Worm (Caenorhabditis elegans) whole organism, young adult: Measurements from ENCODE around the gene cec-1.
A peak's percentile ranks its signal among the peaks of the same experiment; 100 is the strongest.

ENCODE experiments used
- B0019.2 ChIP-seq: fragments of 200-800 bp; sonication (Bioruptor generic); conservative IDR thresholded peaks from 2 replicates; pipeline ENCODE4 v1.3.6; 2022; ENCODE audit warnings: missing genetic modification reagents, missing genetic modification characterization, missing compliant biosample characterization
- C17E4.6 ChIP-seq: fragments of 200-800 bp; sonication (Bioruptor generic); IDR thresholded peaks from 2 replicates; pipeline ENCODE4 v1.3.6; 2022; ENCODE audit warnings: missing genetic modification reagents, missing genetic modification characterization, missing compliant biosample characterization
- F33H1.4 ChIP-seq: fragments of 200-800 bp; sonication (Bioruptor generic); IDR thresholded peaks from 2 replicates; pipeline ENCODE4 v1.3.6; 2022; ENCODE audit warnings: missing genetic modification reagents, missing genetic modification characterization, missing compliant biosample characterization
- F57C9.4 ChIP-seq: sonication (generic microtip); optimal IDR thresholded peaks from 2 replicates; lab custom pipeline; 2017; ENCODE audit warnings: mild to moderate bottlenecking, missing genetic modification characterization, missing compliant biosample characterization
- K11D2.4 ChIP-seq: fragments of 200-800 bp; sonication (Bioruptor generic); IDR thresholded peaks from 2 replicates; pipeline ENCODE4 v1.3.6; 2022; ENCODE audit warnings: missing genetic modification reagents, missing genetic modification characterization, missing compliant biosample characterization
- K12H6.12 ChIP-seq: fragments of 200-800 bp; sonication (Bioruptor generic); optimal IDR thresholded peaks from 2 replicates; lab custom pipeline; 2018; ENCODE audit warnings: mild to moderate bottlenecking, missing genetic modification characterization, missing compliant biosample characterization
- Y56A3A.18 ChIP-seq: fragments of 200-800 bp; sonication (Bioruptor generic); IDR thresholded peaks from 2 replicates; pipeline ENCODE4 v1.3.6; 2022; ENCODE audit warnings: missing genetic modification reagents, missing genetic modification characterization, missing compliant biosample characterization
- Y79H2A.3 ChIP-seq: fragments of 200-800 bp; sonication (Bioruptor generic); conservative IDR thresholded peaks from 2 replicates; pipeline ENCODE4 v1.3.6; 2022; ENCODE audit warnings: missing genetic modification reagents, missing genetic modification characterization, missing compliant biosample characterization
- Y95B8A.8 ChIP-seq: fragments of 200-800 bp; sonication (Bioruptor generic); IDR thresholded peaks from 2 replicates; pipeline ENCODE4 v1.3.6; 2022; ENCODE audit warnings: missing genetic modification reagents, missing genetic modification characterization, missing compliant biosample characterization
- ZK185.1 ChIP-seq: sonication (generic microtip); optimal IDR thresholded peaks from 2 replicates; lab custom pipeline; 2016; ENCODE audit warnings: mild to moderate bottlenecking, missing genetic modification characterization, missing compliant biosample characterization; ENCODE audit not compliant: poor library complexity, severe bottlenecking
- aptf-2 ChIP-seq: fragments of 200-800 bp; sonication (Bioruptor generic); conservative IDR thresholded peaks from 2 replicates; pipeline ENCODE4 v1.3.6; 2022; ENCODE audit warnings: missing genetic modification reagents, missing genetic modification characterization, missing compliant biosample characterization
- aptf-3 ChIP-seq: fragments of 200-800 bp; sonication (Bioruptor generic); IDR thresholded peaks from 2 replicates; pipeline ENCODE4 v1.3.6; 2022; ENCODE audit warnings: missing genetic modification characterization, missing compliant biosample characterization
- atf-7 ChIP-seq: sonication (generic microtip); optimal IDR thresholded peaks from 2 replicates; lab custom pipeline; 2017; ENCODE audit warnings: mild to moderate bottlenecking, missing genetic modification characterization, missing compliant biosample characterization
- bed-1 ChIP-seq: fragments of 200-800 bp; sonication (Bioruptor generic); IDR thresholded peaks from 2 replicates; pipeline ENCODE4 v1.3.6; 2022; ENCODE audit warnings: missing genetic modification reagents, missing genetic modification characterization, missing compliant biosample characterization
- ceh-79 ChIP-seq: sonication (generic microtip); optimal IDR thresholded peaks from 2 replicates; lab custom pipeline; 2017; ENCODE audit warnings: mild to moderate bottlenecking, missing genetic modification characterization, missing compliant biosample characterization
- ceh-91 ChIP-seq: fragments of 200-800 bp; sonication (Bioruptor generic); IDR thresholded peaks from 2 replicates; pipeline ENCODE4 v1.3.6; 2022; ENCODE audit warnings: missing genetic modification reagents, missing genetic modification characterization, missing compliant biosample characterization
- chd-7 ChIP-seq: sonication (generic microtip); optimal IDR thresholded peaks from 2 replicates; lab custom pipeline; 2016; ENCODE audit warnings: mild to moderate bottlenecking, missing genetic modification characterization, moderate library complexity, missing compliant biosample characterization
- dox-1 ChIP-seq: fragments of 200-800 bp; sonication (Bioruptor generic); IDR thresholded peaks from 2 replicates; pipeline ENCODE4 v1.3.6; 2022; ENCODE audit warnings: missing genetic modification reagents, missing genetic modification characterization, missing compliant biosample characterization
- efl-1 ChIP-seq: fragments of 150-350 bp; optimal IDR thresholded peaks from 2 replicates; lab custom pipeline; 2014; ENCODE audit warnings: missing biosample characterization, missing genetic modification reagents, missing genetic modification characterization
- egl-44 ChIP-seq: fragments of 200-800 bp; sonication (Bioruptor generic); IDR thresholded peaks from 2 replicates; pipeline ENCODE4 v1.3.6; 2022; ENCODE audit warnings: missing genetic modification reagents, missing genetic modification characterization, missing compliant biosample characterization
- ekl-4 ChIP-seq: fragments of 200-800 bp; sonication (Bioruptor generic); IDR thresholded peaks from 2 replicates; pipeline ENCODE4 v1.3.6; 2022; ENCODE audit warnings: missing genetic modification reagents, missing genetic modification characterization, missing compliant biosample characterization
- ets-4 ChIP-seq: fragments of 200-800 bp; sonication (Bioruptor generic); optimal IDR thresholded peaks from 2 replicates; lab custom pipeline; 2018; ENCODE audit warnings: mild to moderate bottlenecking, missing genetic modification characterization, missing compliant biosample characterization
- him-1 ChIP-seq: sonication (generic microtip); optimal IDR thresholded peaks from 2 replicates; lab custom pipeline; 2016; ENCODE audit warnings: missing genotype, missing genetic modification reagents, missing genetic modification characterization, missing compliant biosample characterization
- hmg-20 ChIP-seq: fragments of 200-800 bp; sonication (Bioruptor generic); IDR thresholded peaks from 2 replicates; pipeline ENCODE4 v1.3.6; 2022; ENCODE audit warnings: missing genetic modification reagents, missing genetic modification characterization, missing compliant biosample characterization
- hrde-1 ChIP-seq: sonication (generic microtip); optimal IDR thresholded peaks from 2 replicates; lab custom pipeline; 2016; ENCODE audit warnings: missing genetic modification characterization, mild to moderate bottlenecking, missing compliant biosample characterization, moderate library complexity, missing genotype, missing genetic modification reagents, borderline replicate concordance
- let-607 ChIP-seq, 2 experiments: fragments of 200-800 bp in 1 of 2; sonication (Bioruptor generic) in 1 of 2; sonication (generic microtip) in 1 of 2; optimal IDR thresholded peaks; 2 replicates each; lab custom pipeline; 2016 to 2018; ENCODE audit warnings: mild to moderate bottlenecking in 2 of 2, missing compliant biosample characterization in 2 of 2, missing genetic modification characterization in 2 of 2, moderate library complexity in 2 of 2, missing genotype in 1 of 2
- lin-54 ChIP-seq: fragments of 200-800 bp; sonication (Bioruptor generic); optimal IDR thresholded peaks from 2 replicates; lab custom pipeline; 2018; ENCODE audit warnings: mild to moderate bottlenecking, missing genetic modification characterization, missing compliant biosample characterization
- lir-1 ChIP-seq: fragments of 200-800 bp; sonication (Bioruptor generic); conservative IDR thresholded peaks from 2 replicates; pipeline ENCODE4 v1.3.6; 2022; ENCODE audit warnings: missing genetic modification reagents, missing genetic modification characterization, missing compliant biosample characterization
- madf-6 ChIP-seq: fragments of 200-800 bp; sonication (Bioruptor generic); IDR thresholded peaks from 2 replicates; pipeline ENCODE4 v1.3.6; 2022; ENCODE audit warnings: missing genetic modification reagents, missing genetic modification characterization, missing compliant biosample characterization
- madf-8 ChIP-seq: fragments of 200-800 bp; sonication (Bioruptor generic); conservative IDR thresholded peaks from 2 replicates; pipeline ENCODE4 v1.3.6; 2022; ENCODE audit warnings: missing genetic modification reagents, missing genetic modification characterization, missing compliant biosample characterization
- mel-28 ChIP-seq: sonication (generic microtip); optimal IDR thresholded peaks from 2 replicates; lab custom pipeline; 2016; ENCODE audit warnings: borderline replicate concordance, mild to moderate bottlenecking, missing genetic modification characterization, missing compliant biosample characterization
- mes-4 ChIP-seq: sonication (generic microtip); optimal IDR thresholded peaks from 2 replicates; lab custom pipeline; 2016; ENCODE audit warnings: missing genotype, missing genetic modification characterization, missing compliant biosample characterization
- nfya-2 ChIP-seq: fragments of 200-800 bp; sonication (Bioruptor generic); IDR thresholded peaks from 2 replicates; pipeline ENCODE4 v1.3.6; 2022; ENCODE audit warnings: missing genetic modification reagents, missing genetic modification characterization, missing compliant biosample characterization
- nfyb-1 ChIP-seq: fragments of 200-800 bp; sonication (Bioruptor generic); IDR thresholded peaks from 2 replicates; pipeline ENCODE4 v1.3.6; 2022; ENCODE audit warnings: missing genetic modification reagents, missing genetic modification characterization, missing compliant biosample characterization
- nhr-179 ChIP-seq: sonication (generic microtip); optimal IDR thresholded peaks from 2 replicates; lab custom pipeline; 2016; ENCODE audit warnings: mild to moderate bottlenecking, missing genetic modification characterization, missing compliant biosample characterization
- nhr-80 ChIP-seq: sonication (generic microtip); optimal IDR thresholded peaks from 2 replicates; lab custom pipeline; 2016; ENCODE audit warnings: missing genetic modification characterization, missing compliant biosample characterization
- rec-8 ChIP-seq, 2 experiments: sonication (generic microtip); optimal IDR thresholded peaks; 2 replicates each; lab custom pipeline; 2016; ENCODE audit warnings: mild to moderate bottlenecking in 2 of 2, missing genetic modification characterization in 2 of 2, missing genetic modification reagents in 2 of 2, missing genotype in 2 of 2, missing biosample characterization in 1 of 2, missing compliant biosample characterization in 1 of 2, moderate library complexity in 1 of 2
- sdz-38 ChIP-seq: sonication (generic microtip); optimal IDR thresholded peaks from 2 replicates; lab custom pipeline; 2016; ENCODE audit warnings: missing genotype, missing genetic modification characterization, missing compliant biosample characterization
- snpc-3.4 ChIP-seq: sonication (generic microtip); optimal IDR thresholded peaks from 2 replicates; lab custom pipeline; 2017; ENCODE audit warnings: missing genetic modification characterization, mild to moderate bottlenecking, missing compliant biosample characterization, antibody characterized with exemption, moderate library complexity, missing genotype, missing genetic modification reagents
- sptf-2 ChIP-seq: fragments of 200-800 bp; sonication (Bioruptor generic); optimal IDR thresholded peaks from 2 replicates; lab custom pipeline; 2018; ENCODE audit warnings: mild to moderate bottlenecking, missing genetic modification characterization, missing compliant biosample characterization
- tlf-1 ChIP-seq: fragments of 200-800 bp; sonication (Bioruptor generic); optimal IDR thresholded peaks from 2 replicates; lab custom pipeline; 2018; ENCODE audit warnings: mild to moderate bottlenecking, missing genetic modification characterization, missing compliant biosample characterization
- zim-3 ChIP-seq: sonication (generic microtip); optimal IDR thresholded peaks from 2 replicates; lab custom pipeline; 2017; ENCODE audit warnings: mild to moderate bottlenecking, missing genetic modification characterization, moderate library complexity, missing compliant biosample characterization
- ztf-22 ChIP-seq: fragments of 200-800 bp; sonication (Bioruptor generic); optimal IDR thresholded peaks from 2 replicates; lab custom pipeline; 2018; ENCODE audit warnings: mild to moderate bottlenecking, missing genetic modification characterization, moderate library complexity, missing compliant biosample characterization
- ztf-28 ChIP-seq: fragments of 200-800 bp; sonication (Bioruptor generic); IDR thresholded peaks from 2 replicates; pipeline ENCODE4 v1.3.6; 2022; ENCODE audit warnings: missing genetic modification reagents, missing genetic modification characterization, missing compliant biosample characterization
- ztf-6 ChIP-seq: fragments of 200-800 bp; sonication (Bioruptor generic); IDR thresholded peaks from 2 replicates; pipeline ENCODE4 v1.3.6; 2022; ENCODE audit warnings: missing genetic modification reagents, missing genetic modification characterization, missing compliant biosample characterization

cec-1 gene

ce11 chrIII:8413501-8413900 is 12.6 kb upstream of the cec-1 start:
- no peak for TF ChIP-seq aptf-2 (GFP tag; lab: Robert Waterston, UW)
- TF ChIP-seq nfyb-1 (GFP tag; lab: Robert Waterston, UW), result no peak

ce11 chrIII:8416871-8417191 is 9.3 kb upstream of the cec-1 start:
- TF ChIP-seq lir-1 (GFP tag; lab: Robert Waterston, UW), result no peak
- no peak for TF ChIP-seq egl-44 (GFP tag; lab: Robert Waterston, UW)
- TF ChIP-seq bed-1 (GFP tag; lab: Robert Waterston, UW), result no peak
- TF ChIP-seq F33H1.4 (GFP tag; lab: Robert Waterston, UW), result no peak
- no peak for TF ChIP-seq ekl-4 (GFP tag; lab: Robert Waterston, UW)
- TF ChIP-seq him-1 (tag; lab: Kevin White, UChicago), result no peak
- no peak for TF ChIP-seq Y79H2A.3 (GFP tag; lab: Robert Waterston, UW)
- TF ChIP-seq dox-1 (GFP tag; lab: Robert Waterston, UW), result no peak
- no peak for TF ChIP-seq nfya-2 (GFP tag; lab: Robert Waterston, UW)
- no peak for TF ChIP-seq zim-3
- no peak for TF ChIP-seq ztf-22
- TF ChIP-seq efl-1, result no peak

ce11 chrIII:8417192-8417967 is 8.8 kb upstream of the cec-1 start:
- no peak for TF ChIP-seq hrde-1 (tag; lab: Kevin White, UChicago)
- TF ChIP-seq Y56A3A.18 (GFP tag; lab: Robert Waterston, UW), result peak; percentile 73; the same call in 1 of the 2 replicates
- TF ChIP-seq hmg-20 (GFP tag; lab: Robert Waterston, UW), result no peak
- TF ChIP-seq mes-4, result no peak
- no peak for TF ChIP-seq C17E4.6 (GFP tag; lab: Robert Waterston, UW)
- peak; percentile 91 for TF ChIP-seq nhr-80
- TF ChIP-seq lin-54 (GFP tag; lab: Kevin White, UChicago), result peak; percentile 62
- TF ChIP-seq Y95B8A.8 (GFP tag; lab: Robert Waterston, UW), result no peak
- TF ChIP-seq K12H6.12 (tag; lab: Kevin White, UChicago), result peak; percentile 99
- peak; percentile 64 for TF ChIP-seq ets-4 (GFP tag; lab: Kevin White, UChicago)
- no peak for TF ChIP-seq sptf-2 (GFP tag; lab: Kevin White, UChicago)
- TF ChIP-seq aptf-3 (GFP tag; lab: Robert Waterston, UW), result no peak
- TF ChIP-seq mel-28 (tag; lab: Kevin White, UChicago), result no peak
- no peak for TF ChIP-seq nhr-179
- no peak for TF ChIP-seq B0019.2 (GFP tag; lab: Robert Waterston, UW)
- TF ChIP-seq K11D2.4 (GFP tag; lab: Robert Waterston, UW), result peak; percentile 62; the same call in 1 of the 2 replicates
- TF ChIP-seq snpc-3.4 (tag; lab: Kevin White, UChicago), result no peak
- peak; percentile 41 for TF ChIP-seq ZK185.1
- no peak for TF ChIP-seq ztf-28 (GFP tag; lab: Robert Waterston, UW)
- TF ChIP-seq rec-8 (tag; optimal IDR thresholded peaks at IDR 0.05; lab: Kevin White, UChicago), result no peak
- TF ChIP-seq ztf-6 (GFP tag; lab: Robert Waterston, UW), result no peak
- peak; percentile 70 for TF ChIP-seq tlf-1 (GFP tag; lab: Kevin White, UChicago)
- TF ChIP-seq chd-7 (tag; lab: Kevin White, UChicago), result peak; percentile 87
- peak; percentile 66 for TF ChIP-seq lir-1 (GFP tag; lab: Robert Waterston, UW)
- TF ChIP-seq ceh-79, result peak; percentile 63
- TF ChIP-seq F57C9.4 (tag; lab: Kevin White, UChicago), result no peak
- TF ChIP-seq sdz-38 (tag; lab: Kevin White, UChicago), result no peak
- TF ChIP-seq ceh-91, result no peak
- TF ChIP-seq madf-8 (GFP tag; lab: Robert Waterston, UW), result no peak
- peak; percentile 42 to 88 for TF ChIP-seq let-607 (tag; optimal IDR thresholded peaks at IDR 0.05; lab: Kevin White, UChicago)
- 0 out of 2 replicates have a peak, but pooled peaks have one; percentile 29 for TF ChIP-seq madf-6 (GFP tag; lab: Robert Waterston, UW)
- peak; percentile 79 for TF ChIP-seq atf-7 (tag; lab: Kevin White, UChicago)
